Fruit fly (Drosophila melanogaster) whole organism, wandering third instar larva: Measurements from ENCODE around the gene CG5181.

ENCODE experiments used
- dsf ChIP-seq: sonication (Bioruptor generic); optimal IDR thresholded peaks from 2 replicates; lab custom pipeline; 2016; ENCODE audit warnings: missing biosample characterization, missing genetic modification characterization, borderline replicate concordance
- pan ChIP-seq: fragments of >200 bp; optimal IDR thresholded peaks from 2 replicates; lab custom pipeline; 2017

DNA sequence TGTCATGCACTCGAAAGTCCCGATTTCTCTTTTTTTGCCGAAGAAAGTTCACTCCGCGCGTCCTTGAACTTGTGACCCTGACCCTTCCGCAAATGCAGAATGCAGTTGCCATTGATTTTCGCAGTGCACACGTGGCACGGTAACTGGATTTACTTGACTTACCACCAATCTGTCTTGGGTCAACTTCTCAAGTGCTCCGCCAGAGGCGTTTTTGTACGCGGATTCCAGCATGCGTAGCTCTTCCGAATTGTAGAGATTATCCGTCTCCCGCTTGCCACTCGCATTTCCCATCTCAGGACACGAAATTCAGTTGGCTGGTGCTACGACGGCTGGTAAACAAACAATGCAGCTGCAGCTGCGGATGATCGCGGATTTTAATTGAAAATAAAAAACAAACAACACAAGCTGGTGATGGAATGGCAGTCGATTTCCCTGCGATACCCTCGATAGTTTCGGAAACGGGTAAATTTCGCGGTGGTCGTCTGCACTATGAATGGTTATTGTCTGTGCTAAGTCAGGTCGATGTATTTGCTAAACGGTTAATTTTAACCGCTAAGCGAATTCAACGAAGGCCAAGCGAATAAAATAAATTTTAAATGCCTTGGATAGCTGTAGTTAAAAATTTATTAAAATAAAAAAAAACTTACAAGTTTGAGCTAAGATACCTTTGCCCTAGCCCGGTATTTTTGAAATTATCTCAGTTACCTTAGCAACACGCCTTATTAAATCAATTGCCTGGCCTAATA, 21.6 kb downstream of the CG5181 start, which contains the start of the genes CG5149 and gudu:
- no peak for TF ChIP-seq pan (lab: Kevin White, UChicago)
- no peak for TF ChIP-seq dsf (GFP tag; lab: Kevin White, UChicago)
